Fruit fly (Drosophila melanogaster) whole organism, wandering third instar larva: ENCODE results near the gene CG4783.

Experiments
- CG32264 ChIP-seq: fragments of 200-800 bp; sonication (Bioruptor generic); optimal IDR thresholded peaks from 2 replicates; lab custom pipeline; 2016; ENCODE audit warnings: missing biosample characterization, missing genetic modification characterization
- GATAd ChIP-seq: sonication (Bioruptor generic); optimal IDR thresholded peaks from 2 replicates; lab custom pipeline; 2016; ENCODE audit warnings: missing biosample characterization, missing genetic modification characterization
- Hr78 ChIP-seq: fragments of >200 bp; optimal IDR thresholded peaks from 2 replicates; lab custom pipeline; 2017; ENCODE audit warnings: missing biosample characterization, missing genetic modification characterization
- Myc ChIP-seq: fragments of >200 bp; optimal IDR thresholded peaks from 2 replicates; lab custom pipeline; 2017
- Vsx2 ChIP-seq: fragments of 200-300, 225-300 bp; sonication (Bioruptor generic); optimal IDR thresholded peaks from 2 replicates; lab custom pipeline; 2018; ENCODE audit warnings: missing biosample characterization, missing genetic modification characterization; ENCODE audit not compliant: partially characterized antibody
- br ChIP-seq: fragments of 200-800 bp; sonication (Bioruptor generic); optimal IDR thresholded peaks from 2 replicates; lab custom pipeline; 2016; ENCODE audit warnings: missing biosample characterization, missing genetic modification characterization
- dsf ChIP-seq: sonication (Bioruptor generic); optimal IDR thresholded peaks from 2 replicates; lab custom pipeline; 2016; ENCODE audit warnings: missing biosample characterization, missing genetic modification characterization, borderline replicate concordance
- foxo ChIP-seq, 2 experiments: fragments of 200-800 bp; sonication (Bioruptor generic); optimal IDR thresholded peaks; 2 replicates in 1 of 2; 3 replicates in 1 of 2; lab custom pipeline; 2016 to 2017; ENCODE audit warnings: missing biosample characterization in 2 of 2, missing genetic modification characterization in 2 of 2
- lola ChIP-seq: fragments of >200 bp; optimal IDR thresholded peaks from 2 replicates; lab custom pipeline; 2017; ENCODE audit warnings: missing biosample characterization, missing genetic modification characterization
- rgr ChIP-seq: fragments of 200-800 bp; sonication (Bioruptor generic); optimal IDR thresholded peaks from 3 replicates; lab custom pipeline; 2016; ENCODE audit warnings: missing biosample characterization, mild to moderate bottlenecking, missing genetic modification characterization
- woc ChIP-seq: sonication (Bioruptor generic); optimal IDR thresholded peaks from 2 replicates; lab custom pipeline; 2016; ENCODE audit warnings: missing biosample characterization, mild to moderate bottlenecking, missing genetic modification characterization

- TF ChIP-seq br (GFP tag; lab: Kevin White, UChicago) = no peak
- TF ChIP-seq Hr78 (GFP tag; lab: Kevin White, UChicago) = no peak
- no peak for TF ChIP-seq Vsx2 (GFP tag; lab: Kevin White, UChicago)
- no peak for TF ChIP-seq GATAd
- TF ChIP-seq lola (GFP tag; lab: Kevin White, UChicago) = no peak
- TF ChIP-seq dsf = no peak
- TF ChIP-seq Myc (lab: Kevin White, UChicago) = no peak
- TF ChIP-seq woc (GFP tag; lab: Kevin White, UChicago) = no peak
- no peak for TF ChIP-seq rgr (GFP tag; lab: Kevin White, UChicago)
- TF ChIP-seq foxo (GFP tag; optimal IDR thresholded peaks at IDR 0.05; lab: Kevin White, UChicago) = no peak
- TF ChIP-seq CG32264 = no peak
These were observed 12.5 kb upstream of the CG4783 start for dm6 chr3R:19935777-19936125.
